Fruit fly (Drosophila melanogaster) whole organism, embryonic: ENCODE data around the gene e.

ENCODE experiments used
- Atf3 ChIP-seq: fragments of 200-800 bp; sonication (Bioruptor generic); optimal IDR thresholded peaks from 3 replicates; lab custom pipeline; 2016; ENCODE audit warnings: missing biosample characterization, missing genetic modification characterization
- B-H1 ChIP-seq: fragments of 200-800 bp; sonication (Bioruptor generic); IDR thresholded peaks from 3 replicates; pipeline ENCODE4 v1.3.6; 2022; ENCODE audit warnings: missing biosample characterization, missing genetic modification characterization
- Bteb2 ChIP-seq: fragments of 200-800 bp; sonication (Bioruptor generic); optimal IDR thresholded peaks from 2 replicates; lab custom pipeline; 2016; ENCODE audit warnings: missing biosample characterization, missing genetic modification characterization
- CG10979 ChIP-seq: fragments of 200-800 bp; sonication (Bioruptor generic); optimal IDR thresholded peaks from 2 replicates; lab custom pipeline; 2018; ENCODE audit warnings: missing biosample characterization, mild to moderate bottlenecking, missing genetic modification characterization, moderate library complexity
- CG11398 ChIP-seq: fragments of 200-800 bp; sonication (Bioruptor generic); optimal IDR thresholded peaks from 2 replicates; lab custom pipeline; 2016; ENCODE audit warnings: missing biosample characterization, missing genetic modification characterization
- CG12071 ChIP-seq: fragments of 200-800 bp; sonication (Bioruptor generic); optimal IDR thresholded peaks from 3 replicates; lab custom pipeline; 2018; ENCODE audit warnings: missing biosample characterization, mild to moderate bottlenecking, missing genetic modification characterization
- CG13624 ChIP-seq: fragments of 200-800 bp; sonication (Bioruptor generic); optimal IDR thresholded peaks from 2 replicates; lab custom pipeline; 2016; ENCODE audit warnings: missing biosample characterization, missing genetic modification characterization
- CG14710 ChIP-seq: fragments of 200-800 bp; sonication (Bioruptor generic); optimal IDR thresholded peaks from 3 replicates; lab custom pipeline; 2019; ENCODE audit warnings: missing biosample characterization, mild to moderate bottlenecking, missing genetic modification characterization, moderate library complexity
- CG17361 ChIP-seq: fragments of 200-800 bp; sonication (Bioruptor generic); IDR thresholded peaks from 3 replicates; pipeline ENCODE4 v1.3.6; 2022; ENCODE audit warnings: missing biosample characterization, missing genetic modification characterization
- CG34224 ChIP-seq: fragments of 200-800 bp; sonication (Bioruptor generic); IDR thresholded peaks from 3 replicates; pipeline ENCODE4 v1.3.6; 2022; ENCODE audit warnings: missing biosample characterization, missing genetic modification characterization; ENCODE audit not compliant: partially characterized antibody
- CG3838 ChIP-seq: fragments of 200-800 bp; sonication (Bioruptor generic); optimal IDR thresholded peaks from 3 replicates; lab custom pipeline; 2016; ENCODE audit warnings: missing biosample characterization, missing genetic modification characterization
- CG4360 ChIP-seq: fragments of 200-800 bp; sonication (Bioruptor generic); IDR thresholded peaks from 2 replicates; pipeline ENCODE4 v1.3.6; 2022; ENCODE audit warnings: missing biosample characterization, missing genetic modification characterization
- CG4820 ChIP-seq: fragments of 200-800 bp; sonication (Bioruptor generic); optimal IDR thresholded peaks from 3 replicates; lab custom pipeline; 2016; ENCODE audit warnings: missing biosample characterization, missing genetic modification characterization
- CG5180 ChIP-seq: fragments of 200-800 bp; sonication (Bioruptor generic); optimal IDR thresholded peaks from 3 replicates; lab custom pipeline; 2017; ENCODE audit warnings: missing biosample characterization, missing genetic modification characterization, mild to moderate bottlenecking, moderate library complexity, missing genetic modification reagents
- CG6854 ChIP-seq: fragments of 200-800 bp; sonication (Bioruptor generic); optimal IDR thresholded peaks from 3 replicates; lab custom pipeline; 2017; ENCODE audit warnings: missing biosample characterization, mild to moderate bottlenecking, missing genetic modification characterization
- CG8290 ChIP-seq, 3 experiments: fragments of 200-800 bp; sonication (Bioruptor generic); optimal IDR thresholded peaks; 2 replicates each; lab custom pipeline; 2016 to 2019; ENCODE audit warnings: missing biosample characterization in 3 of 3, missing genetic modification characterization in 3 of 3, mild to moderate bottlenecking in 2 of 3, moderate library complexity in 1 of 3
- CoRest ChIP-seq: fragments of 200-800 bp; sonication (Bioruptor generic); optimal IDR thresholded peaks from 3 replicates; lab custom pipeline; 2018; ENCODE audit warnings: missing biosample characterization, mild to moderate bottlenecking, missing genetic modification characterization, moderate library complexity
- D19B ChIP-seq: fragments of 200-800 bp; sonication (Bioruptor generic); optimal IDR thresholded peaks from 2 replicates; lab custom pipeline; 2017; ENCODE audit warnings: missing biosample characterization, mild to moderate bottlenecking, missing genetic modification characterization
- Dll ChIP-seq: fragments of 200-800 bp; sonication (Bioruptor generic); IDR thresholded peaks from 4 replicates; pipeline ENCODE4 v1.3.6; 2022; ENCODE audit warnings: missing biosample characterization, missing genetic modification characterization; ENCODE audit not compliant: partially characterized antibody
- Ets97D ChIP-seq: fragments of 200-800 bp; sonication (Bioruptor generic); optimal IDR thresholded peaks from 3 replicates; lab custom pipeline; 2016; ENCODE audit warnings: missing biosample characterization, missing genetic modification characterization
- Gsc ChIP-seq: fragments of 200-800 bp; sonication (Bioruptor generic); IDR thresholded peaks from 2 replicates; pipeline ENCODE4 v1.3.6; 2022; ENCODE audit warnings: missing biosample characterization, missing genetic modification characterization
- Hmx ChIP-seq: fragments of 200-800 bp; sonication (Bioruptor generic); optimal IDR thresholded peaks from 2 replicates; lab custom pipeline; 2016; ENCODE audit warnings: missing biosample characterization, missing genetic modification characterization
- Med ChIP-seq: fragments of 200-800 bp; sonication (Bioruptor generic); peaks from one replicate; lab custom pipeline; 2016; ENCODE audit warnings: missing biosample characterization, missing genetic modification characterization, mild to moderate bottlenecking, inconsistent platforms, moderate library complexity
- Meics ChIP-seq: fragments of 200-800 bp; sonication (Bioruptor generic); optimal IDR thresholded peaks from 2 replicates; lab custom pipeline; 2017; ENCODE audit warnings: missing biosample characterization, mild to moderate bottlenecking, missing genetic modification characterization
- Nf-YB ChIP-seq: fragments of 200-800 bp; sonication (Bioruptor generic); optimal IDR thresholded peaks from 3 replicates; lab custom pipeline; 2019; ENCODE audit warnings: missing biosample characterization, mild to moderate bottlenecking, missing genetic modification characterization, moderate library complexity
- Optix ChIP-seq: fragments of 200-800 bp; sonication (Bioruptor generic); IDR thresholded peaks from 3 replicates; pipeline ENCODE4 v1.3.6; 2022; ENCODE audit warnings: missing biosample characterization, missing genetic modification characterization
- Rfx ChIP-seq: fragments of 200-800 bp; sonication (Bioruptor generic); IDR thresholded peaks from 2 replicates; pipeline ENCODE4 v1.3.6; 2022; ENCODE audit warnings: missing biosample characterization, missing genetic modification characterization
- Sox100B ChIP-seq: fragments of 200-800 bp; sonication (Bioruptor generic); optimal IDR thresholded peaks from 3 replicates; lab custom pipeline; 2018; ENCODE audit warnings: missing biosample characterization, mild to moderate bottlenecking, missing genetic modification characterization
- al ChIP-seq: fragments of 200-800 bp; sonication (Bioruptor generic); IDR thresholded peaks from 2 replicates; pipeline ENCODE4 v1.3.6; 2022; ENCODE audit warnings: missing biosample characterization, missing genetic modification characterization
- ci ChIP-seq: fragments of 200-800 bp; sonication (Bioruptor generic); IDR thresholded peaks from 3 replicates; pipeline ENCODE4 v1.3.6; 2022; ENCODE audit warnings: missing biosample characterization, missing genetic modification characterization
- dmrt11E ChIP-seq: fragments of 200-800 bp; sonication (Bioruptor generic); optimal IDR thresholded peaks from 3 replicates; lab custom pipeline; 2018; ENCODE audit warnings: missing biosample characterization, mild to moderate bottlenecking, missing genetic modification characterization, moderate library complexity
- fd64A ChIP-seq: fragments of 200-800 bp; sonication (Bioruptor generic); optimal IDR thresholded peaks from 3 replicates; lab custom pipeline; 2018; ENCODE audit warnings: missing biosample characterization, mild to moderate bottlenecking, missing genetic modification characterization
- fd96Cb ChIP-seq: fragments of 200-800 bp; sonication (Bioruptor generic); optimal IDR thresholded peaks from 2 replicates; lab custom pipeline; 2018; ENCODE audit warnings: missing biosample characterization, mild to moderate bottlenecking, missing genetic modification characterization, moderate library complexity
- hkb ChIP-seq, 2 experiments: fragments of 200-800 bp in 1 of 2; fragments of >200 bp in 1 of 2; sonication (Bioruptor generic) in 1 of 2; IDR thresholded peaks in 1 of 2; optimal IDR thresholded peaks in 1 of 2; 2 replicates each; pipeline versions ENCODE4 v1.3.6 to Lab custom; 2017 to 2022; ENCODE audit warnings: missing biosample characterization in 1 of 2, missing genetic modification characterization in 1 of 2
- jumu ChIP-seq: fragments of 200-800 bp; sonication (Bioruptor generic); optimal IDR thresholded peaks from 3 replicates; lab custom pipeline; 2016; ENCODE audit warnings: missing biosample characterization, missing genetic modification characterization
- knrl ChIP-seq: fragments of 200-800 bp; sonication (Bioruptor generic); IDR thresholded peaks from 3 replicates; pipeline ENCODE4 v1.3.6; 2022; ENCODE audit warnings: missing biosample characterization, missing genetic modification characterization; ENCODE audit not compliant: partially characterized antibody
- lab ChIP-seq: fragments of 200-800 bp; sonication (Bioruptor generic); optimal IDR thresholded peaks from 3 replicates; lab custom pipeline; 2017; ENCODE audit warnings: missing biosample characterization, missing genetic modification characterization, mild to moderate bottlenecking, moderate library complexity, missing genetic modification reagents
- pb ChIP-seq: fragments of 200-800 bp; sonication (Bioruptor generic); optimal IDR thresholded peaks from 3 replicates; lab custom pipeline; 2016; ENCODE audit warnings: missing biosample characterization, missing genetic modification characterization
- pita ChIP-seq: fragments of 200-800 bp; sonication (Bioruptor generic); optimal IDR thresholded peaks from 2 replicates; lab custom pipeline; 2017; ENCODE audit warnings: missing biosample characterization, mild to moderate bottlenecking, missing genetic modification characterization
- rib ChIP-seq: fragments of 200-800 bp; sonication (Bioruptor generic); IDR thresholded peaks from 2 replicates; pipeline ENCODE4 v1.3.6; 2022; ENCODE audit warnings: missing biosample characterization, missing genetic modification characterization
- sens ChIP-seq: fragments of 200-800 bp; sonication (Bioruptor generic); peaks from one replicate; lab custom pipeline; 2016; ENCODE audit warnings: missing biosample characterization, missing genetic modification characterization
- slbo ChIP-seq: fragments of 200-800 bp; sonication (Bioruptor generic); IDR thresholded peaks from 2 replicates; pipeline ENCODE4 v1.3.6; 2022; ENCODE audit warnings: missing biosample characterization, missing genetic modification characterization
- so ChIP-seq: fragments of 200-800 bp; sonication (Bioruptor generic); IDR thresholded peaks from 3 replicates; pipeline ENCODE4 v1.3.6; 2022; ENCODE audit warnings: missing biosample characterization, missing genetic modification characterization
- sr ChIP-seq: fragments of 200-800 bp; sonication (Bioruptor generic); IDR thresholded peaks from 3 replicates; pipeline ENCODE4 v1.3.6; 2022; ENCODE audit warnings: missing biosample characterization, missing genetic modification characterization
- stc ChIP-seq: fragments of 200-800 bp; sonication (Bioruptor generic); IDR thresholded peaks from 2 replicates; pipeline ENCODE4 v1.3.6; 2022; ENCODE audit warnings: missing biosample characterization, missing genetic modification characterization
- tap ChIP-seq: fragments of 200-800 bp; optimal IDR thresholded peaks from 3 replicates; lab custom pipeline; 2019; ENCODE audit warnings: missing biosample characterization, mild to moderate bottlenecking, missing genetic modification characterization, moderate library complexity
- tna ChIP-seq: fragments of 200-800 bp; sonication (Bioruptor generic); IDR thresholded peaks from 2 replicates; pipeline ENCODE4 v1.3.6; 2022; ENCODE audit warnings: missing biosample characterization, missing genetic modification characterization; ENCODE audit not compliant: partially characterized antibody
- wor ChIP-seq: fragments of 200-800 bp; sonication (Bioruptor generic); IDR thresholded peaks from 2 replicates; pipeline ENCODE4 v1.3.6; 2022; ENCODE audit warnings: missing biosample characterization, missing genetic modification characterization
- zen ChIP-seq: fragments of 200-800 bp; sonication (Bioruptor generic); optimal IDR thresholded peaks from 3 replicates; lab custom pipeline; 2018; ENCODE audit warnings: missing biosample characterization, mild to moderate bottlenecking, missing genetic modification characterization, moderate library complexity

e gene

DNA sequence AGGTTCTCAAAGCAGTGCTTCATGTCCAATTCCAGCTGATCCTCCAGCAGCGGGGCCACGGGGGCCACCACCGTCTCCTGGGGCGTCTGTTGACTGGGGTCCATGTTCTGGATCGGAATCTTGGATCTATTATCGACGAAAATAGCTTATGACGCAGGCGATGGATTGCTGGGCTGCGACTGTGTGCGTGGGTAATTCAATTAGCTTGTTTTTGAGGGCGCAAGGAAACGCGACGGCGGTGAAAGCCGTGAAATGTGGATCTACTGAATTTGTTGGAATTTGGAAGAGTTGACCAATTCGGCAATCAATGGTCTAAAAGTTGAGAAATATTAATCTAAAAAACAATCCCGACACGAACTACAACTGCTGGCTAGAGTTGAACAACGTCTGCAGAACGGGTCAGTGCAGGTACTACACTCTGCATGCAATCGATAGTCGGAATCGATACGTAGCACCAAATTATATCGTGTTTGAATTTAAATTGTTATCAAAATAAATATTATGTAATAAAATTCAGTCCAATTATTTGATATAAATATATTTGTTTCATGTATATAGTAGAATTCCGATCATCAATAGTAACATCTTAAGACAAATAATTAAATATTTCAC is 36.6 kb upstream of the e start, which contains the start of gene CG3308 (continued):
- TF ChIP-seq fd64A (no peak), wor (GFP tag; lab: Robert Waterston, UW) (no peak), Bteb2 (GFP tag; lab: Kevin White, UChicago) (no peak), Dll (GFP tag; lab: Robert Waterston, UW) (peak; percentile 81), CG12071 (GFP tag; lab: Kevin White, UChicago) (no peak), Hmx (GFP tag; lab: Kevin White, UChicago) (no peak), CG8290 (GFP tag; optimal IDR thresholded peaks at IDR 0.05; lab: Kevin White, UChicago) (no peak), CG8290 (tag; optimal IDR thresholded peaks at IDR 0.05; lab: Kevin White, UChicago) (peak in 1 of 2 experiments; percentile 71), Optix (no peak), al (GFP tag; lab: Robert Waterston, UW) (0 out of 2 replicates have a peak, but pooled peaks have one; percentile 9), CG11398 (no peak), CG4820 (no peak), CG17361 (peak; percentile 46; the same call in 1 of the 3 replicates), CG34224 (GFP tag; lab: Robert Waterston, UW) (peak; percentile 83), pita (GFP tag; lab: Kevin White, UChicago) (no peak), knrl (peak; percentile 82), Gsc (GFP tag; lab: Robert Waterston, UW) (no peak), Nf-YB (GFP tag; lab: Kevin White, UChicago) (no peak), tna (GFP tag; lab: Robert Waterston, UW) (peak; percentile 81), CG4360 (no peak), Ets97D (GFP tag; lab: Kevin White, UChicago) (peak; percentile 49), Rfx (GFP tag; lab: Robert Waterston, UW) (peak; percentile 78), dmrt11E (tag; lab: Kevin White, UChicago) (peak; percentile 19), fd96Cb (tag; lab: Kevin White, UChicago) (no peak), CG5180 (GFP tag; lab: Kevin White, UChicago) (no peak), zen (tag; lab: Kevin White, UChicago) (no peak), D19B (no peak), stc (GFP tag; lab: Robert Waterston, UW) (no peak), hkb (optimal IDR thresholded peaks at IDR 0.05; lab: Kevin White, UChicago) (no peak), hkb (GFP tag; IDR thresholded peaks at IDR 0.05; lab: Robert Waterston, UW) (peak; percentile 27; the same call in 1 of the 2 replicates), CG10979 (tag; lab: Kevin White, UChicago) (peak; percentile 45), rib (GFP tag; lab: Robert Waterston, UW) (no peak), sr (GFP tag; lab: Robert Waterston, UW) (no peak), CG13624 (peak; percentile 70), Sox100B (GFP tag; lab: Kevin White, UChicago) (no peak), CG14710 (tag; lab: Kevin White, UChicago) (peak; percentile 61), Meics (GFP tag; lab: Kevin White, UChicago) (peak; percentile 33), jumu (GFP tag; lab: Kevin White, UChicago) (peak; percentile 15), slbo (GFP tag; lab: Robert Waterston, UW) (peak; percentile 70), pb (GFP tag; lab: Kevin White, UChicago) (no peak), CG6854 (GFP tag; lab: Kevin White, UChicago) (no peak), B-H1 (no peak), Atf3 (GFP tag; lab: Kevin White, UChicago) (peak; percentile 14), so (GFP tag; lab: Robert Waterston, UW) (no peak), CG3838 (GFP tag; lab: Kevin White, UChicago) (no peak), CoRest (tag; lab: Kevin White, UChicago) (peak; percentile 30), ci (GFP tag; lab: Robert Waterston, UW) (0 out of 3 replicates have a peak, but pooled peaks have one; percentile 8), Med (GFP tag; lab: Kevin White, UChicago) (peak; percentile 88), sens (peak; percentile 69), lab (GFP tag; lab: Kevin White, UChicago) (peak; percentile 67), tap (tag; lab: Kevin White, UChicago) (no peak)
